Worm (Caenorhabditis elegans): ENCODE data around the gene clec-223.

Gene clec-223

DNA sequence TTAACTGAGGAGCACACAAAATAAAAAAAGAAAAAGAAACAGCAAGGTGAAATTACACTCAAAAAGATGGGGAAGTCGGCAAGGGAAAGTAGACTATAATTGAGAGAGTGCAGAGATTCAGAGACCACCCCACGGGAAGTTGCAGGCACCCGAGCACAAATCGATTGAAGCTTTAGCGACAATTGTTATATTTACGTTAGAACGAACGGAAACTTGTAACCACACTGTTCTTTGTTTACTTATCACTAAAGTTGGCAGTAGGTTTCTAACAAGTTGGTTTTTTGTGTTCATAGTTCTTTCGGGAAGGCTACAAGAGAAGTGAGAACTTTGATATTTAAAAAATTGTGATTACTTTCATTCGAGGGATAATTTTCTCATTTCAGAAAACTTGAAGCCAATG lies 48.8 kb downstream of the clec-223 start, which contains the start of gene F47G9.4:
F47G9.4 (minus strand) TSS at position 98 of the 400 bp plus-strand sequence.
- TF ChIP-seq irx-1 (tag; optimal IDR thresholded peaks at IDR 0.05), result no peak
- no peak for TF ChIP-seq nhr-90 (tag; optimal IDR thresholded peaks at IDR 0.05; ENCODE audit: poor library complexity)
- TF ChIP-seq jun-1 (tag; optimal IDR thresholded peaks at IDR 0.05), result no peak
- peak in 1 of 3 experiments; percentile 9 for TF ChIP-seq ceh-82 (tag; optimal IDR thresholded peaks at IDR 0.05)
- no peak for TF ChIP-seq mep-1 (tag; optimal IDR thresholded peaks at IDR 0.05)
- TF ChIP-seq swsn-7 (tag; optimal IDR thresholded peaks at IDR 0.05), result no peak
- TF ChIP-seq nhr-85 (tag), result no peak
- no peak for TF ChIP-seq egl-27 (tag; optimal IDR thresholded peaks at IDR 0.05)
- TF ChIP-seq ceh-90 (tag; optimal IDR thresholded peaks at IDR 0.05), result no peak
- no peak for TF ChIP-seq Y116A8C.19 (tag; optimal IDR thresholded peaks at IDR 0.05; ENCODE audit: borderline replicate concordance)
- TF ChIP-seq rnt-1 (tag; optimal IDR thresholded peaks at IDR 0.05), result peak; percentile 8
- TF ChIP-seq dsc-1 (tag; optimal IDR thresholded peaks at IDR 0.05), result no peak
- no peak for TF ChIP-seq unc-98 (GFP tag; IDR thresholded peaks at IDR 0.05)
- TF ChIP-seq skn-1 (tag; optimal IDR thresholded peaks at IDR 0.05), result no peak
- no peak for TF ChIP-seq sptf-1 (tag; optimal IDR thresholded peaks at IDR 0.05)
- TF ChIP-seq lsy-2 (tag; optimal IDR thresholded peaks at IDR 0.05), result peak in 1 of 2 experiments; percentile 15
- no peak for TF ChIP-seq alr-1 (tag; optimal IDR thresholded peaks at IDR 0.05; ENCODE audit: borderline replicate concordance)
- no peak for TF ChIP-seq fkh-10 (GFP tag; optimal IDR thresholded peaks at IDR 0.05)
- TF ChIP-seq mef-2 (tag; optimal IDR thresholded peaks at IDR 0.05), result no peak
- TF ChIP-seq lin-39 (tag; optimal IDR thresholded peaks at IDR 0.05), result no peak
- TF ChIP-seq grh-1 (GFP tag; IDR thresholded peaks at IDR 0.05), result no peak
- TF ChIP-seq aha-1 (tag; optimal IDR thresholded peaks at IDR 0.05), result no peak
- no peak for TF ChIP-seq vab-15 (tag; optimal IDR thresholded peaks at IDR 0.05)
- no peak for TF ChIP-seq ztf-4 (tag; optimal IDR thresholded peaks at IDR 0.05)
- TF ChIP-seq nhr-11 (tag; optimal IDR thresholded peaks at IDR 0.05), result no peak
- no peak for TF ChIP-seq pqm-1 (tag; optimal IDR thresholded peaks at IDR 0.05)
- TF ChIP-seq lin-14 (GFP tag; optimal IDR thresholded peaks at IDR 0.05), result peak; percentile 32

DNA sequence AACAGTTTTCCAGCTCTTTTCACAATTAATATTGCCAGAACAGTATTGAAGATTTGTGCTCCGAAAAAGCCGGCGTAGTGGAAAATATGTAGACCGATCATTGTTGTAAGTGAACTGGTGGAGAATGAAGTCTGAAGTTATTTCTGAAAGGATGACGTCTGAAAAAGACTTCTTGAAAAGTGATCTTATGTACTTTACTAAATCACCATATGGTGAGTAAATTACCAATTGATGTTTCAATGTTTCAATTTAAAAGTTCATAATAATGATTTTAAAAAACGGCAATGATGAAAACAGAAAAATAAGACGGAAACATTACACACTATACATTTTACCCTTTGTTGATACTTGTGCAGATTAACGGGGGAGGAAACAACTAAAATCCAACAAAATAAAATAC lies 50.8 kb downstream of the clec-223 start, which contains the start of gene str-141:
str-141 (minus strand) TSS at position 101 of the 400 bp plus-strand sequence.
- TF ChIP-seq efl-1 (optimal IDR thresholded peaks at IDR 0.05), result no peak
- peak in 1 of 2 experiments; percentile 12 for TF ChIP-seq efl-1 (GFP tag; optimal IDR thresholded peaks at IDR 0.05 in 1 of 2)
- TF ChIP-seq lin-14 (GFP tag; optimal IDR thresholded peaks at IDR 0.05), result no peak
- no peak for TF ChIP-seq fkh-4 (tag; optimal IDR thresholded peaks at IDR 0.05; ENCODE audit: borderline replicate concordance)

DNA sequence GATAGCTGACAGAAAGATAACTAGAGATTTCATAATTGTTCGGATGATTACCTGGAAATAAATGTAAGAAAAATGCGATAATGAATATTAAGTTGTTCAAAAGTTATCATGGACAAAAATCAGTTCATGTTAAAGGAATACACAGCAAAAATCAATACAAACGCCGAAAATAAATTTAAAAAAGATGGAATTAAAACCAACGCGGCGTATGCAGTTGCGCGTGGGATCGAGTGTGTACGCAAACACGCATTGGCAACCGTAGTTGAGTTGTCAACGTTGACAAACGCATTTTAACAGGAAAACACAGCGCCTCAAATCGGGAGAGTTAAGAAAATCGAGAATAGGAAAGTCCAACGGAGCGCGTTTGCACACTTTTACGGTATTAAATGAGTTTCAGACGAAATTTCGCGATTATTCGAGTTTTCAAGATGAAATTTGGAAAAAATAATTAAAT lies 54.0 kb downstream of the clec-223 start, which contains the start of gene tmed-10:
tmed-10 (minus strand) TSS at position 51 of the 454 bp plus-strand sequence.
- peak; percentile 3 for TF ChIP-seq unc-86 (tag; optimal IDR thresholded peaks at IDR 0.05)
- TF ChIP-seq ceh-82 (tag; optimal IDR thresholded peaks at IDR 0.05), result peak; percentile 85 to 87 (median 87)
- TF ChIP-seq mdl-1 (tag; optimal IDR thresholded peaks at IDR 0.05), result peak in 1 of 2 experiments; percentile 43
- peak; percentile 78 for TF ChIP-seq nhr-71 (tag; optimal IDR thresholded peaks at IDR 0.05)
- TF ChIP-seq irx-1 (tag; optimal IDR thresholded peaks at IDR 0.05), result peak; percentile 32
- TF ChIP-seq Y116A8C.19 (tag; optimal IDR thresholded peaks at IDR 0.05; ENCODE audit: borderline replicate concordance), result no peak
- no peak for TF ChIP-seq pqm-1 (tag; optimal IDR thresholded peaks at IDR 0.05)
- no peak for TF ChIP-seq nhr-12 (tag; optimal IDR thresholded peaks at IDR 0.05)
- TF ChIP-seq lin-13 (GFP tag; optimal IDR thresholded peaks at IDR 0.05), result no peak
- no peak for TF ChIP-seq grh-1 (GFP tag; IDR thresholded peaks at IDR 0.05)
- TF ChIP-seq ztf-11 (tag; optimal IDR thresholded peaks at IDR 0.05), result peak in 1 of 2 experiments; percentile 0
- peak; percentile 44 to 64 (median 59) for TF ChIP-seq dpl-1 (GFP tag; optimal IDR thresholded peaks at IDR 0.05)
- TF ChIP-seq swsn-7 (tag; optimal IDR thresholded peaks at IDR 0.05), result peak; percentile 70
- no peak for TF ChIP-seq aha-1 (tag; optimal IDR thresholded peaks at IDR 0.05)
- no peak for TF ChIP-seq efl-3 (GFP tag; optimal IDR thresholded peaks at IDR 0.05)
- no peak for TF ChIP-seq sptf-1 (tag; optimal IDR thresholded peaks at IDR 0.05)
- TF ChIP-seq fos-1 (tag; optimal IDR thresholded peaks at IDR 0.05), result no peak
- TF ChIP-seq sox-4 (tag; optimal IDR thresholded peaks at IDR 0.05), result no peak
- no peak for TF ChIP-seq unc-30 (tag; optimal IDR thresholded peaks at IDR 0.05)
- TF ChIP-seq F16B12.6 (tag; optimal IDR thresholded peaks at IDR 0.05), result peak; percentile 92
- peak; percentile 83 for TF ChIP-seq mep-1 (tag; optimal IDR thresholded peaks at IDR 0.05)
- no peak for TF ChIP-seq hpl-2 (GFP tag; optimal IDR thresholded peaks at IDR 0.05)
- no peak for TF ChIP-seq ama-1 (optimal IDR thresholded peaks at IDR 0.05)
- TF ChIP-seq fkh-8 (tag; optimal IDR thresholded peaks at IDR 0.05), result peak; percentile 53
- peak; percentile 83 for TF ChIP-seq lin-14 (GFP tag; optimal IDR thresholded peaks at IDR 0.05)
- TF ChIP-seq egl-27 (tag; optimal IDR thresholded peaks at IDR 0.05), result no peak
- no peak for TF ChIP-seq ceh-90 (tag; optimal IDR thresholded peaks at IDR 0.05)
- peak; percentile 48 for TF ChIP-seq skn-1 (tag; optimal IDR thresholded peaks at IDR 0.05)
- no peak for TF ChIP-seq nhr-85 (tag)
- TF ChIP-seq C34B4.2 (tag; optimal IDR thresholded peaks at IDR 0.05), result no peak
- TF ChIP-seq mef-2 (tag; optimal IDR thresholded peaks at IDR 0.05), result no peak
- peak; percentile 54 for TF ChIP-seq tbx-2 (tag; optimal IDR thresholded peaks at IDR 0.05)
- no peak for TF ChIP-seq nhr-28 (tag; optimal IDR thresholded peaks at IDR 0.05)
